Fruit fly (Drosophila melanogaster): ENCODE data around the gene spg.

Gene spg

dm6 chr3R:28840620-28841019 is 4.5 kb upstream of the spg start:
- no peak for TF ChIP-seq Dll (optimal IDR thresholded peaks at IDR 0.05)
- TF ChIP-seq psq (optimal IDR thresholded peaks at IDR 0.05): no peak

dm6 chr3R:28841968-28842367 is 3.1 kb upstream of the spg start:
- no peak for TF ChIP-seq CG8478 (optimal IDR thresholded peaks at IDR 0.05)
- no peak for TF ChIP-seq psq (optimal IDR thresholded peaks at IDR 0.05)
- no peak for TF ChIP-seq pan (optimal IDR thresholded peaks at IDR 0.05)
- TF ChIP-seq EcR (GFP tag; optimal IDR thresholded peaks at IDR 0.05): no peak
- TF ChIP-seq Dll (optimal IDR thresholded peaks at IDR 0.05): no peak
- TF ChIP-seq usp (GFP tag; optimal IDR thresholded peaks at IDR 0.05): no peak

dm6 chr3R:28842431-28842830 is 2.6 kb upstream of the spg start:
- TF ChIP-seq CG8478 (optimal IDR thresholded peaks at IDR 0.05) (no peak), Dll (optimal IDR thresholded peaks at IDR 0.05) (no peak), usp (GFP tag; optimal IDR thresholded peaks at IDR 0.05) (no peak), EcR (GFP tag; optimal IDR thresholded peaks at IDR 0.05) (no peak), pan (optimal IDR thresholded peaks at IDR 0.05) (no peak), psq (optimal IDR thresholded peaks at IDR 0.05) (no peak)

- TF ChIP-seq EcR (GFP tag; optimal IDR thresholded peaks at IDR 0.05) (no peak), usp (GFP tag; optimal IDR thresholded peaks at IDR 0.05) (no peak), Dll (optimal IDR thresholded peaks at IDR 0.05) (no peak), psq (optimal IDR thresholded peaks at IDR 0.05) (no peak), CG8478 (optimal IDR thresholded peaks at IDR 0.05) (no peak), pan (optimal IDR thresholded peaks at IDR 0.05) (no peak)
Measured at dm6 chr3R:28843776-28844610, 1.1 kb upstream of the spg start.

- no peak for TF ChIP-seq Dll (optimal IDR thresholded peaks at IDR 0.05)
- TF ChIP-seq CG8478 (optimal IDR thresholded peaks at IDR 0.05): no peak
- TF ChIP-seq psq (optimal IDR thresholded peaks at IDR 0.05): no peak
- TF ChIP-seq pan (optimal IDR thresholded peaks at IDR 0.05): no peak
Measured at dm6 chr3R:28845377-28845876, 357 bp downstream of the spg start.

dm6 chr3R:28845981-28846380 is 911 bp downstream of the spg start:
- no peak for TF ChIP-seq CG8478 (optimal IDR thresholded peaks at IDR 0.05)
- no peak for TF ChIP-seq pan (optimal IDR thresholded peaks at IDR 0.05)
- TF ChIP-seq EcR (GFP tag; optimal IDR thresholded peaks at IDR 0.05): no peak
- TF ChIP-seq psq (optimal IDR thresholded peaks at IDR 0.05): no peak

DNA sequence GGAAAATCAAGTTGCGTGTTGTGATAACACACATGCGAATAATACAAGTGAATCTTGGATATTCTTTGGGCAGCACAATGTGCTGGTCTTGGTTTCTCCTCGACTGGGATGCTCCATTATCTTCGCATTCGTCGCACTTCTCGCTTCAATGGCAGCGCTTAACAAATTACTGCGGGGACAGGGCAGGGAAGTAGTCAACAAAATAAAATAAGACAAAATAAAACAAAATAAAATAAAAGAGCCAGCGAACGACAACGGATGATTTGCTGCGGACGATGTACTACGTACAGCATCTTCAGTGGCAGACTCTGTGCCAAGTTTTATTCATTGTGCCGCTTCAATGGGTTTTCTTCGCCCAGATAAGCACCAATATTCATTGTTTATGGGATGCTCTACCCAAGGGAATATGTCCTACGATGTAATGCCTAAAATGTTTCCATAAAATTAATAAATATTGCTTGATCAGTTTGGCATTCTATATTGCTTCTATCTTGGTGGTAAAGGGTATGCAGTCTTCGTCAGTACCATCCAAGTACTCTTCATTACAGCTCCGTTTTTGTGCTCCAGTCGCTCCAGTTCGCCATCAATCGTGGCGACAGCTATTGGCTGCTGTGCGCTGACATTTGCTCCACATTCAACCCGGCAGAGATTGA is 1.9 kb downstream of the spg start:
- TF ChIP-seq EcR (GFP tag; optimal IDR thresholded peaks at IDR 0.05): peak in 1 of 2 experiments; percentile 22
- TF ChIP-seq pan (optimal IDR thresholded peaks at IDR 0.05): peak; percentile 48
- no peak for TF ChIP-seq CG8478 (optimal IDR thresholded peaks at IDR 0.05)
- no peak for TF ChIP-seq usp (GFP tag; optimal IDR thresholded peaks at IDR 0.05)

dm6 chr3R:28847547-28848316 is 2.7 kb downstream of the spg start:
- peak; percentile 31 for TF ChIP-seq pan (optimal IDR thresholded peaks at IDR 0.05)
- no peak for TF ChIP-seq CG8478 (optimal IDR thresholded peaks at IDR 0.05)
- TF ChIP-seq psq (optimal IDR thresholded peaks at IDR 0.05): no peak
- no peak for TF ChIP-seq EcR (GFP tag; optimal IDR thresholded peaks at IDR 0.05)
- TF ChIP-seq Dll (optimal IDR thresholded peaks at IDR 0.05): no peak
- TF ChIP-seq usp (GFP tag; optimal IDR thresholded peaks at IDR 0.05): no peak

- TF ChIP-seq pan (optimal IDR thresholded peaks at IDR 0.05) (no peak), Dll (optimal IDR thresholded peaks at IDR 0.05) (no peak), usp (GFP tag; optimal IDR thresholded peaks at IDR 0.05) (no peak), EcR (GFP tag; optimal IDR thresholded peaks at IDR 0.05) (no peak)
Measured at dm6 chr3R:28848693-28849470, 3.8 kb downstream of the spg start.

- TF ChIP-seq usp (GFP tag; optimal IDR thresholded peaks at IDR 0.05) (no peak), pan (optimal IDR thresholded peaks at IDR 0.05) (no peak), CG8478 (optimal IDR thresholded peaks at IDR 0.05) (no peak), psq (optimal IDR thresholded peaks at IDR 0.05) (no peak), Dll (optimal IDR thresholded peaks at IDR 0.05) (no peak), EcR (GFP tag; optimal IDR thresholded peaks at IDR 0.05) (no peak)
Measured at dm6 chr3R:28850662-28851257, 5.7 kb downstream of the spg start.

DNA sequence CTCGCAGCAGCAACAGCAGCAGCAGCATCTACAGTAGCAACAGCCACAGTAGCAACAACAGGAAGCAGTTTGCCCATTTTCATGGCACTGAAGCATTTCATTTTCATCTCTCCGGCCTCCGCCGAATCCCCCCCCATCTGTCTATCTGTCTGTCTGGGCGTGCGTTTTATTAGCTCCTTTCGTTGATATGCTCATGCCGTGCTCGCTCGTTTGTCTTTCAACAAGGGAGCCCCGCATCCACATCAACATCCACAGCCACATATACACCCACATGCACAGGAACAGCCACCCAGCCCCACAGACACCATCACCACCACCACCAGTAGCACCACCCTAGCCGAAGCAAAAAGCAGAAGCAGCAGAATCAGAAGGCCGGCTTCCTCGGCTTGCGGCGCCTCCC is 6.5 kb downstream of the spg start:
- TF ChIP-seq psq (optimal IDR thresholded peaks at IDR 0.05) (no peak), Dll (optimal IDR thresholded peaks at IDR 0.05) (no peak)
